Worm (Caenorhabditis elegans): ENCODE measurements around the gene arrd-18.

Gene arrd-18

ce11 chrV:3276184-3276583 lies 35.7 kb downstream of the arrd-18 start:
- TF ChIP-seq let-526 (GFP tag; IDR thresholded peaks at IDR 0.05) (no peak), snpc-1.1 (tag; optimal IDR thresholded peaks at IDR 0.05; ENCODE audit: insufficient read depth) (no peak), K12H6.12 (tag; optimal IDR thresholded peaks at IDR 0.05) (peak; percentile 9)

DNA sequence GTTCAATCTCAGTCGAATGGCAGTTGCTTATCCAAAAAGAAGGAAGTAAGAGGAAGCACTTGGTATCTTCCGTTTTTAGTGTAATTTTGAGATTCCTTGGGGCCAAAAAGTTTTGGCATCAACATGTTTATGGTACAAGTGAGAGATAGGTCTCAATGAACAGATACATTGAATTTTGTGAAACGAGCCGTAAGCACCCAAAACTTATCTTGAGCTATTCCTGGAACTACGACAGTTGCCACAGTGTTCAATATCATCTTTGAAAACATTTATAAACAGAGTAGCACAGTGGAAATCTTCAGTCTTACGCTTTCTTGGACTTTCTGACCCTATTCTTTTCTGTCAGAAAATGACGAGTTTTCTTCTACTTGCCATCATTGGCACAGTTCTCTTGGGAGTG lies 36.9 kb downstream of the arrd-18 start, which contains the start of gene T28A11.3:
T28A11.3 (plus strand) TSS at position 301 of the 400 bp plus-strand sequence.
- TF ChIP-seq sptf-2 (GFP tag; optimal IDR thresholded peaks at IDR 0.05) (no peak), nhr-120 (GFP tag; IDR thresholded peaks at IDR 0.05) (no peak), B0019.2 (GFP tag; conservative IDR thresholded peaks at IDR 0.05) (no peak), madf-8 (GFP tag; conservative IDR thresholded peaks at IDR 0.05) (no peak)

ce11 chrV:3273577-3274100 lies 38.3 kb downstream of the arrd-18 start, which contains the start of gene T28A11.4:
Gene T28A11.4 (plus strand): TSS chrV:3274050.
- TF ChIP-seq ceh-58 (GFP tag; IDR thresholded peaks at IDR 0.05) (no peak), mcd-1 (GFP tag; IDR thresholded peaks at IDR 0.05) (no peak), snpc-4 (GFP tag; optimal IDR thresholded peaks at IDR 0.05) (no peak), snpc-4 (tag; optimal IDR thresholded peaks at IDR 0.05) (no peak), cebp-1 (GFP tag; IDR thresholded peaks at IDR 0.05) (no peak), cebp-1 (tag; optimal IDR thresholded peaks at IDR 0.05) (no peak), tbp1 (GFP tag; optimal IDR thresholded peaks at IDR 0.05) (no peak), F57A8.1 (GFP tag; optimal IDR thresholded peaks at IDR 0.05) (no peak), him-1 (tag; optimal IDR thresholded peaks at IDR 0.05) (no peak), egrh-3 (GFP tag; IDR thresholded peaks at IDR 0.05) (no peak), dpff-1 (tag; optimal IDR thresholded peaks at IDR 0.05) (no peak), T26A5.8 (tag; optimal IDR thresholded peaks at IDR 0.05) (no peak), T07F8.4 (tag; optimal IDR thresholded peaks at IDR 0.05) (no peak), hlh-26 (GFP tag; conservative IDR thresholded peaks at IDR 0.05) (no peak), madf-10 (tag; optimal IDR thresholded peaks at IDR 0.05) (no peak)

DNA sequence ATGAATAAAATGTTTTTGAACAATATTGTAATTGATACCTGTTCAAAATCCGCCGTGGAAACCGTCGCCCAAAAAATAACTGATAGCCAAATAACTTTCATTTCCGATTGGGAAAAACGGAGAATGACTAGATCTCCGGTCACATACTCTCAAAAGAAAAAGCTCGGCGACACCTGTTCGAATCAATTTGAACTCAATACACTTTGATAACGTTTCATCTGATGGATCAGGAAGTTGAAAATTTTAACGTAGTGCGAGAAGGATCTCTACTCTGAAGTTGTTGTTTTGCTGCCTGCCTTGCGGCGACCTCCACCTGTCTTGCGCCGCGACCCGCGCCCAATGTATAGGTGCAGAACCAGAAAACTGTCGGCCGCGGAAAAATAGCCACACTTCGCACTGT lies 38.8 kb downstream of the arrd-18 start, which contains the start of gene T28A11.20:
T28A11.20 (minus strand) TSS at position 101 of the 400 bp plus-strand sequence.
- TF ChIP-seq nhr-90 (tag; optimal IDR thresholded peaks at IDR 0.05) = no peak
- no peak for TF ChIP-seq cebp-1 (GFP tag; IDR thresholded peaks at IDR 0.05)
- TF ChIP-seq cebp-1 (tag; optimal IDR thresholded peaks at IDR 0.05) = no peak
- no peak for TF ChIP-seq hlh-12 (tag; optimal IDR thresholded peaks at IDR 0.05)
- TF ChIP-seq him-1 (tag; optimal IDR thresholded peaks at IDR 0.05) = no peak
- TF ChIP-seq Y67H2A.10 (GFP tag; conservative IDR thresholded peaks at IDR 0.05) = no peak
- TF ChIP-seq fkh-3 (tag; optimal IDR thresholded peaks at IDR 0.05) = no peak
- TF ChIP-seq snpc-1.3 (tag; optimal IDR thresholded peaks at IDR 0.05; ENCODE audit: insufficient read depth) = no peak
- no peak for TF ChIP-seq dox-1 (GFP tag; IDR thresholded peaks at IDR 0.05)
- TF ChIP-seq ztf-6 (GFP tag; IDR thresholded peaks at IDR 0.05) = no peak
- no peak for TF ChIP-seq ZK185.1 (tag; optimal IDR thresholded peaks at IDR 0.05; ENCODE audit: poor library complexity, severe bottlenecking)
- TF ChIP-seq mxl-1 (tag; optimal IDR thresholded peaks at IDR 0.05) = no peak
- TF ChIP-seq B0336.3 (GFP tag; IDR thresholded peaks at IDR 0.05) = no peak
- no peak for TF ChIP-seq pbrm-1 (GFP tag; IDR thresholded peaks at IDR 0.05)
- TF ChIP-seq F52B5.7 (tag; optimal IDR thresholded peaks at IDR 0.05) = no peak
- no peak for TF ChIP-seq hmg-20 (GFP tag; IDR thresholded peaks at IDR 0.05)
- TF ChIP-seq mcd-1 (GFP tag; IDR thresholded peaks at IDR 0.05) = no peak
- TF ChIP-seq ztf-18 (tag; optimal IDR thresholded peaks at IDR 0.05) = no peak
